Fruit fly (Drosophila melanogaster) whole organism: ENCODE measurements around the gene CG4565.

Experiments
- CG8478 ChIP-seq: fragments of >200 bp; optimal IDR thresholded peaks from 2 replicates; lab custom pipeline; 2018; ENCODE audit warnings: inconsistent platforms
- Dll ChIP-seq: fragments of >200 bp; optimal IDR thresholded peaks from 2 replicates; lab custom pipeline; 2017

DNA sequence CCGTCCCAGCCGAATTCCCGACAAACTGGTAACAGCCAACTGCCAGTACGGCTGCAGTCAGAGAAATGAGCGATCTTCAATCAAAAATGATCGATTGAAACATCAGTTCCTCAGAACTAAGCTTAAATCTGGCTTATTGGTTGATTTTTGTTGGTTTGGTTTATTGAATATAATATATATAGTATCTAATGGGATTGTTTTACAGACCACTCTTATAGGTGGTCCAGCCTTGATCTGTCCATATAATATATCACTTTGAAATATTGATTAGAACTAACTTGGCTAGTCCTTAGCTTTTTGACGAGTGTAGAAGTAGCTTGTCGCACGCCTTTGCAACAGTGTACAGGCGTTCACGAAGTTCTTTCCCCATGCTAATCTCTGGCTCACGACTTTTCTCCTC is 10.1 kb upstream of the CG4565 start:
- no peak for TF ChIP-seq Dll
- TF ChIP-seq CG8478 (lab: Kevin White, UChicago), result no peak
